Fruit fly (Drosophila melanogaster): ENCODE data around the gene Eip74EF.

- TF ChIP-seq hb (GFP tag; IDR thresholded peaks at IDR 0.05; ENCODE audit: partially characterized antibody): no peak
- no peak for TF ChIP-seq peb (GFP tag; IDR thresholded peaks at IDR 0.05)
- no peak for TF ChIP-seq MESR4 (GFP tag; optimal IDR thresholded peaks at IDR 0.05)
- no peak for TF ChIP-seq ranshi (GFP tag; IDR thresholded peaks at IDR 0.05)
- no peak for TF ChIP-seq fu2 (GFP tag; optimal IDR thresholded peaks at IDR 0.05)
- no peak for TF ChIP-seq CG16815 (GFP tag; optimal IDR thresholded peaks at IDR 0.05)
- no peak for TF ChIP-seq emc (GFP tag; optimal IDR thresholded peaks at IDR 0.05)
- no peak for TF ChIP-seq bsh (GFP tag; optimal IDR thresholded peaks at IDR 0.05)
Measured at dm6 chr3L:17611864-17612505, 7.1 kb downstream of the Eip74EF start.
